Fruit fly (Drosophila melanogaster): ENCODE data around the gene CG2260.

CG2260 gene

DNA sequence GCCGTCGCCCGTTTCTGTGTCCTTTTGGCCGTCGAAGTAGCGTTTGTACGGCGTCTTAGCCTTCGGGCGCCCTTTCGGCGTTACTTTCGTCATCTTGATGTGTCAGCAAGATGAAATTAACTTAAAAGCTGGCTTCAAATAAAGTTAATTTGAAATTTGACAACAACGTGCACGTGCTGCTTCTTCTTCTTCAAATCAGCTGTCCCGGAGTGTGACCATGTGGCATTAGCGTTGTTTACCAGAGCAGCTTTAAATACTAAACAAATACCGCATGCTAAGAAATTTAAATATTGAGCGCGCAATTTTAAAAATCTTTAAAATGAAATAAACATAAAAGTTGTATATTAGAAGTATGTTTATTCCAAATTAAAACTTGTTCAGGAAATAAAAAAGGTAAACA lies at the start of gene CG2260:
CG2260 (minus strand) TSS at position 209 of the 400 bp plus-strand sequence.
- TF ChIP-seq NC2β (GFP tag; optimal IDR thresholded peaks at IDR 0.05) (no peak), Mrtf (GFP tag; IDR thresholded peaks at IDR 0.05) (no peak), CG12769 (tag; optimal IDR thresholded peaks at IDR 0.05) (no peak), tll (GFP tag; optimal IDR thresholded peaks at IDR 0.05) (no peak), Dbx (GFP tag; IDR thresholded peaks at IDR 0.05) (no peak), nerfin-1 (tag; optimal IDR thresholded peaks at IDR 0.05) (no peak), wdn (GFP tag; IDR thresholded peaks at IDR 0.05) (no peak), stwl (tag; optimal IDR thresholded peaks at IDR 0.05) (peak; percentile 52), aop (GFP tag; IDR thresholded peaks at IDR 0.05) (no peak), ash1 (GFP tag; optimal IDR thresholded peaks at IDR 0.05) (no peak), Sry-β (GFP tag; optimal IDR thresholded peaks at IDR 0.05) (no peak), insv (GFP tag; optimal IDR thresholded peaks at IDR 0.05) (no peak), CG1832 (GFP tag; optimal IDR thresholded peaks at IDR 0.05) (no peak), Abd-B (GFP tag; optimal IDR thresholded peaks at IDR 0.05) (no peak), NC2α (GFP tag; optimal IDR thresholded peaks at IDR 0.05) (no peak), disco-r (GFP tag; optimal IDR thresholded peaks at IDR 0.05) (no peak), Max (GFP tag; optimal IDR thresholded peaks at IDR 0.05) (peak; percentile 57), Awh (GFP tag; IDR thresholded peaks at IDR 0.05) (no peak), Dfd (GFP tag; optimal IDR thresholded peaks at IDR 0.05) (no peak), Sox100B (GFP tag; optimal IDR thresholded peaks at IDR 0.05) (no peak), ac (GFP tag; optimal IDR thresholded peaks at IDR 0.05) (no peak), klu (GFP tag; IDR thresholded peaks at IDR 0.05) (no peak), dmrt11E (tag; optimal IDR thresholded peaks at IDR 0.05) (no peak), CG1647 (GFP tag; optimal IDR thresholded peaks at IDR 0.05) (no peak), Trl (optimal IDR thresholded peaks at IDR 0.05) (no peak), Trl (GFP tag; optimal IDR thresholded peaks at IDR 0.05) (no peak), kay (GFP tag; optimal IDR thresholded peaks at IDR 0.05) (no peak), HmgZ (tag; optimal IDR thresholded peaks at IDR 0.05) (no peak), unc-4 (GFP tag; IDR thresholded peaks at IDR 0.05; ENCODE audit: partially characterized antibody) (peak; percentile 40), D19A (tag; optimal IDR thresholded peaks at IDR 0.05) (no peak), Ravus (GFP tag; IDR thresholded peaks at IDR 0.05) (no peak), Lhr (GFP tag; optimal IDR thresholded peaks at IDR 0.05) (no peak), jing (GFP tag; optimal IDR thresholded peaks at IDR 0.05) (no peak), CG17912 (GFP tag; optimal IDR thresholded peaks at IDR 0.05) (no peak), ro (GFP tag; IDR thresholded peaks at IDR 0.05) (no peak), CG33213 (GFP tag; optimal IDR thresholded peaks at IDR 0.05) (no peak), CG15269 (tag; optimal IDR thresholded peaks at IDR 0.05) (no peak), Nf-YC (tag; optimal IDR thresholded peaks at IDR 0.05) (no peak), CG13123 (GFP tag; optimal IDR thresholded peaks at IDR 0.05) (no peak), odd (GFP tag; optimal IDR thresholded peaks at IDR 0.05) (no peak), CG32767 (GFP tag; IDR thresholded peaks at IDR 0.05) (no peak), Hmr (GFP tag; optimal IDR thresholded peaks at IDR 0.05) (no peak), stc (GFP tag; IDR thresholded peaks at IDR 0.05) (no peak), phol (tag; optimal IDR thresholded peaks at IDR 0.05) (no peak), D (optimal IDR thresholded peaks at IDR 0.05) (no peak), D (GFP tag; optimal IDR thresholded peaks at IDR 0.05) (no peak), CG8089 (GFP tag; optimal IDR thresholded peaks at IDR 0.05) (no peak), Pdp1 (GFP tag; optimal IDR thresholded peaks at IDR 0.05) (no peak), fd3F (GFP tag; optimal IDR thresholded peaks at IDR 0.05) (no peak), Lpt (GFP tag; optimal IDR thresholded peaks at IDR 0.05) (no peak), Elba2 (GFP tag; optimal IDR thresholded peaks at IDR 0.05) (no peak), CG17328 (GFP tag; IDR thresholded peaks at IDR 0.05) (no peak), crc (GFP tag; optimal IDR thresholded peaks at IDR 0.05) (no peak)

Measured in whole organism, embryonic.